Worm (Caenorhabditis elegans): Measurements from ENCODE around the gene nspb-8.
A peak's percentile ranks its signal among the peaks of the same experiment; 100 is the strongest.

Gene nspb-8

ce11 chrII:14574790-14575189 is 5.7 kb downstream of the nspb-8 start:
- TF ChIP-seq nhr-232 (tag; optimal IDR thresholded peaks at IDR 0.05) (no peak), ceh-22 (tag; optimal IDR thresholded peaks at IDR 0.05) (no peak), hlh-15 (tag; optimal IDR thresholded peaks at IDR 0.05) (no peak), pha-2 (tag; optimal IDR thresholded peaks at IDR 0.05) (no peak)

ce11 chrII:14573315-14573714 is 7.1 kb downstream of the nspb-8 start, which contains the start of gene madf-5:
Gene madf-5, plus strand, starts transcription at chrII:14573615.
- TF ChIP-seq sox-2 (GFP tag; IDR thresholded peaks at IDR 0.05) (no peak), ahr-1 (tag; optimal IDR thresholded peaks at IDR 0.05) (no peak), K09A11.1 (tag; optimal IDR thresholded peaks at IDR 0.05; ENCODE audit: insufficient read depth) (no peak), ceh-19 (GFP tag; optimal IDR thresholded peaks at IDR 0.05) (no peak)

- TF ChIP-seq pqm-1 (tag; optimal IDR thresholded peaks at IDR 0.05) = no peak
- no peak for TF ChIP-seq ceh-14 (tag; optimal IDR thresholded peaks at IDR 0.05)
- no peak for TF ChIP-seq ztf-16 (tag; optimal IDR thresholded peaks at IDR 0.05)
- no peak for TF ChIP-seq pat-9 (tag; optimal IDR thresholded peaks at IDR 0.05)
- TF ChIP-seq madf-2 (tag; optimal IDR thresholded peaks at IDR 0.05) = no peak
- no peak for TF ChIP-seq ets-4 (tag; optimal IDR thresholded peaks at IDR 0.05)
- no peak for TF ChIP-seq che-1 (tag; optimal IDR thresholded peaks at IDR 0.05)
- TF ChIP-seq unc-86 (tag; optimal IDR thresholded peaks at IDR 0.05) = no peak
- no peak for TF ChIP-seq pag-3 (tag; optimal IDR thresholded peaks at IDR 0.05; ENCODE audit: borderline replicate concordance)
- no peak for TF ChIP-seq Y22D7AL.16 (tag; optimal IDR thresholded peaks at IDR 0.05)
- no peak for TF ChIP-seq sox-4 (tag; optimal IDR thresholded peaks at IDR 0.05)
- TF ChIP-seq gmeb-2 (tag; optimal IDR thresholded peaks at IDR 0.05) = no peak
- no peak for TF ChIP-seq unc-42 (tag; optimal IDR thresholded peaks at IDR 0.05)
- TF ChIP-seq lim-6 (tag; optimal IDR thresholded peaks at IDR 0.05) = no peak
These were observed 9.8 kb downstream of the nspb-8 start for ce11 chrII:14570541-14571160.

ce11 chrII:14569322-14569721 is 11.1 kb downstream of the nspb-8 start:
- no peak for TF ChIP-seq ceh-24 (tag; optimal IDR thresholded peaks at IDR 0.05)
- peak; percentile 34 for TF ChIP-seq fkh-10 (GFP tag; optimal IDR thresholded peaks at IDR 0.05)
- no peak for TF ChIP-seq unc-55 (GFP tag; optimal IDR thresholded peaks at IDR 0.05)
- TF ChIP-seq gmeb-2 (tag; optimal IDR thresholded peaks at IDR 0.05) = no peak
- TF ChIP-seq ceh-31 (tag; optimal IDR thresholded peaks at IDR 0.05) = peak; percentile 54
- TF ChIP-seq elt-4 (tag; optimal IDR thresholded peaks at IDR 0.05) = no peak
- TF ChIP-seq nfya-1 (tag; optimal IDR thresholded peaks at IDR 0.05) = no peak
- TF ChIP-seq npax-4 (tag; optimal IDR thresholded peaks at IDR 0.05) = no peak
- TF ChIP-seq unc-42 (tag; optimal IDR thresholded peaks at IDR 0.05) = peak; percentile 86
- no peak for TF ChIP-seq pat-9 (tag; optimal IDR thresholded peaks at IDR 0.05)
- no peak for TF ChIP-seq ceh-18 (tag; optimal IDR thresholded peaks at IDR 0.05)
- no peak for TF ChIP-seq lim-6 (tag; optimal IDR thresholded peaks at IDR 0.05)
- TF ChIP-seq ahr-1 (tag; optimal IDR thresholded peaks at IDR 0.05) = no peak
- TF ChIP-seq K09A11.1 (tag; optimal IDR thresholded peaks at IDR 0.05; ENCODE audit: insufficient read depth) = no peak
- no peak for TF ChIP-seq pqm-1 (tag; optimal IDR thresholded peaks at IDR 0.05)
- TF ChIP-seq hlh-8 (tag; optimal IDR thresholded peaks at IDR 0.05) = no peak
- no peak for TF ChIP-seq dve-1 (tag; optimal IDR thresholded peaks at IDR 0.05)
- TF ChIP-seq syd-9 (tag; optimal IDR thresholded peaks at IDR 0.05) = no peak
- no peak for TF ChIP-seq unc-3 (GFP tag; conservative IDR thresholded peaks at IDR 0.05)
- TF ChIP-seq unc-3 (tag; optimal IDR thresholded peaks at IDR 0.05) = no peak
- no peak for TF ChIP-seq ceh-22 (tag; optimal IDR thresholded peaks at IDR 0.05)
- TF ChIP-seq zip-5 (tag; optimal IDR thresholded peaks at IDR 0.05) = no peak
- TF ChIP-seq ceh-30 (tag; optimal IDR thresholded peaks at IDR 0.05) = no peak
- no peak for TF ChIP-seq Y22D7AL.16 (tag; optimal IDR thresholded peaks at IDR 0.05)
- TF ChIP-seq ceh-45 (GFP tag; IDR thresholded peaks at IDR 0.05) = no peak
- no peak for TF ChIP-seq pha-4 (tag; optimal IDR thresholded peaks at IDR 0.05)

Measured in whole organism, late embryonic.